Worm (Caenorhabditis elegans) whole organism, early embryonic: ENCODE results near the gene B0228.9.

Experiments used
- B0310.2 ChIP-seq: sonication (generic microtip); optimal IDR thresholded peaks from 2 replicates; lab custom pipeline; 2016; ENCODE audit warnings: mild to moderate bottlenecking, missing genetic modification characterization, missing compliant biosample characterization
- aly-1 ChIP-seq: sonication (generic microtip); optimal IDR thresholded peaks from 2 replicates; lab custom pipeline; 2016; ENCODE audit warnings: missing genetic modification characterization, missing compliant biosample characterization
- ama-1 ChIP-seq: fragments of 150-350 bp; optimal IDR thresholded peaks from 2 replicates; lab custom pipeline; 2014
- ceh-13 ChIP-seq: fragments of 200-800 bp; sonication (Bioruptor generic); optimal IDR thresholded peaks from 2 replicates; lab custom pipeline; 2018; ENCODE audit warnings: mild to moderate bottlenecking, missing genetic modification characterization, missing compliant biosample characterization
- ceh-36 ChIP-seq: sonication (generic microtip); optimal IDR thresholded peaks from 2 replicates; lab custom pipeline; 2016; ENCODE audit warnings: missing genetic modification characterization, inconsistent platforms, missing compliant biosample characterization
- ets-7 ChIP-seq: sonication (generic microtip); optimal IDR thresholded peaks from 2 replicates; lab custom pipeline; 2016; ENCODE audit warnings: missing genotype, missing genetic modification characterization, missing compliant biosample characterization
- flt-1 ChIP-seq: fragments of 200-800 bp; sonication (Bioruptor generic); IDR thresholded peaks from 2 replicates; pipeline ENCODE4 v1.3.6; 2022; ENCODE audit warnings: missing genetic modification characterization, missing compliant biosample characterization
- hmbx-1 ChIP-seq: sonication (generic microtip); optimal IDR thresholded peaks from 2 replicates; lab custom pipeline; 2016; ENCODE audit warnings: mild to moderate bottlenecking, missing genetic modification characterization, missing compliant biosample characterization
- hnd-1 ChIP-seq: sonication (generic microtip); optimal IDR thresholded peaks from 2 replicates; lab custom pipeline; 2016; ENCODE audit warnings: missing genetic modification characterization, missing compliant biosample characterization
- tbx-11 ChIP-seq: fragments of 200-800 bp; sonication (Bioruptor generic); IDR thresholded peaks from 2 replicates; pipeline ENCODE4 v1.3.6; 2022; ENCODE audit warnings: missing genetic modification characterization, missing compliant biosample characterization
- tbx-37 ChIP-seq: fragments of 200-800 bp; sonication (Bioruptor generic); conservative IDR thresholded peaks from 2 replicates; pipeline ENCODE4 v1.3.6; 2022; ENCODE audit warnings: missing genetic modification reagents, missing genetic modification characterization, missing compliant biosample characterization

DNA sequence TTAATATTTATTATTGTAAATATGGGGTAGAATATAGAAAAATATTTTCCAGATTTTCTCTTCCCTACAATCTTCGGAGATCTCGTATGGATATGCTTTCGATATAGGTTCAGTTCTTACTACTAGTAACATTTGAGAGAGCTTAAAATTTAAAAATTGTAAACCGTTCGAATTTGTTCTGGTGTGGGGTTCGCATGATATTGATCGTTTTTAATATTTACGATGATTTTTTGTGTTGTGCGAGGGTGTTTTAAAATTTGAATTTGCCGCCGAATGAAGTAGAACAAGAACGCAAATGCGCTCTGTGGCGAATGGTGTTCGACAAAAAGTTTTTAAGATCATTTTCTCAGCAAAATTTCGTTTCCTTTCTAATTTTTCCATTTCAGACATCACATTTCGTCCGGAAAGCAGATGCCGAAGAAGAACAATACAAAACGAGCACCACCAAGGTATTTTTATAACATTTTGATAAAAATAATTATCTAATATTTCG, 20.0 kb upstream of the B0228.9 start, which contains the start of gene skr-17:
- TF ChIP-seq aly-1 (tag; lab: Kevin White, UChicago) (no peak), ama-1 (lab: Kevin White, UChicago) (no peak), ceh-36 (tag; lab: Kevin White, UChicago) (no peak), flt-1 (GFP tag; lab: Robert Waterston, UW) (no peak), ceh-13 (no peak), hnd-1 (tag; lab: Kevin White, UChicago) (no peak), ets-7 (no peak), B0310.2 (tag; lab: Kevin White, UChicago) (no peak), tbx-37 (GFP tag; lab: Robert Waterston, UW) (no peak), tbx-11 (no peak), hmbx-1 (no peak)
